Worm (Caenorhabditis elegans): ENCODE results near the gene F20G2.6.

The F20G2.6 gene

DNA sequence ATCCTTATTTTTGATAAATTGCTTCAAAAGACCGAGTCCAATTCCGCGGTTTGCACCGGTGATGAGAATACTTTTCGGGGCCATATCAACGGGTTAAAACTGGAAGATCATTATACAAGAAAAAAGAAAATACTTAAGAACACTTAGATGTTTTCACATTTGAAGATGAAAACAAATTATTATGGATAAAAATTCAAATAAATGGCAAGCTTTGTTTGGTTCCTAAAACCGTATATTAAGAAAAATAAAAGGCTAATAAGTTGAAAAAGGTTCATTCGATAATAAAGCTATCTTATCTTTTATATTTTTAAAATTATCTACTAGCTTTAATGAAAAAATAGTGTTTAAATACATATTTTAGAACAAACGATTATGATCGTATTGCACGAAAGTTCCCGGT is 9.4 kb upstream of the F20G2.6 start, which contains the start of gene F20G2.1:
Gene F20G2.1 (minus strand): TSS at position 101 of the 400 bp plus-strand sequence.
- TF ChIP-seq nhr-25 (tag; optimal IDR thresholded peaks at IDR 0.05) = no peak

DNA sequence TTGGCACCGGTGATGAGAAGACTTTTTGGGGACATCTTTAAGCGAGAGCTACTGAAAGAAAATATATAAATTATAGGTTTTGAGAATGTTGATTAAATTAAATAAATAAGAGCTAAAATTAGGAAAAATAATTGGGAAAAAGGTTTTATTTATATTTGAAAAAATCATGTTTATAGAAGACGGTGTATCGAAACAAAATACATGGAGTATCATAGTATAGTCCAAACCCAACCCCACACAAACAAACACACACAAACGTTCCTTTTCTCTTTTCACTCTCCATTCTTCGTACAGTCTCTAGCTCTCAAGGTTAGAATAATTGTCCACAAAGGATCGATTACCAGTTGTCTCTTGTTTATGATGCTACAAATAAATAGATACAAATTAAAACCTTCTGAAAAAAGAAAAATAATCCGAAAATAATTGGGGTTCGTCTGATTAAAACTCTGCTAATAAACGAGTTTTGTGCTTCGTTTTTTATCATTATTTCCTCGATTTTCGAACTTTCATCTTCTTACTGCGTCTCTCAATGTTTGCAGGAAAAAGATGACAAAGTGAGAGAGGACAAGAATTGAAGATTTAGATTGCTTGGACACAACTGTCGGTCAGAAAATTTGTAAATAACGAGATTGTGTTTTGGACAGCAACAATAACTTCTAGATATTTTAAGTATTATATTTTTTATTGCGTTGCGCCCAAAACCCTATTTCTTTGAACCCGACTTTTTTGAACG is 6.4 kb upstream of the F20G2.6 start, which contains the start of gene F20G2.2:
Gene F20G2.2 (minus strand): TSS at position 51 of the 733 bp plus-strand sequence.
- no peak for TF ChIP-seq ztf-1 (GFP tag; conservative IDR thresholded peaks at IDR 0.05)
- peak; percentile 32 for TF ChIP-seq fos-1 (tag; optimal IDR thresholded peaks at IDR 0.05)
- TF ChIP-seq ama-1 (optimal IDR thresholded peaks at IDR 0.05) = no peak
- TF ChIP-seq F13H6.1 (tag; optimal IDR thresholded peaks at IDR 0.05) = peak; percentile 12
- TF ChIP-seq ZK546.5 (tag; optimal IDR thresholded peaks at IDR 0.05) = no peak
- TF ChIP-seq ztf-11 (tag; optimal IDR thresholded peaks at IDR 0.05) = no peak
- no peak for TF ChIP-seq dmd-4 (tag; optimal IDR thresholded peaks at IDR 0.05)
- no peak for TF ChIP-seq sma-3 (GFP tag; optimal IDR thresholded peaks at IDR 0.05)
- TF ChIP-seq nhr-77 (tag; optimal IDR thresholded peaks at IDR 0.05) = no peak
- no peak for TF ChIP-seq Y55F3AM.14 (GFP tag; optimal IDR thresholded peaks at IDR 0.05)
- TF ChIP-seq lin-39 (tag; optimal IDR thresholded peaks at IDR 0.05) = no peak
- TF ChIP-seq nhr-6 (tag; optimal IDR thresholded peaks at IDR 0.05) = no peak
- peak; percentile 11 for TF ChIP-seq nhr-25 (tag; optimal IDR thresholded peaks at IDR 0.05)
- no peak for TF ChIP-seq lin-11 (tag; optimal IDR thresholded peaks at IDR 0.05)
- TF ChIP-seq mab-5 (tag; optimal IDR thresholded peaks at IDR 0.05) = no peak
- TF ChIP-seq mdl-1 (tag; optimal IDR thresholded peaks at IDR 0.05) = no peak
- TF ChIP-seq sem-4 (tag; optimal IDR thresholded peaks at IDR 0.05) = no peak
- no peak for TF ChIP-seq nhr-23 (tag; optimal IDR thresholded peaks at IDR 0.05)
- no peak for TF ChIP-seq blmp-1 (tag; optimal IDR thresholded peaks at IDR 0.05; ENCODE audit: insufficient read depth)
- no peak for TF ChIP-seq mbf-1 (tag; optimal IDR thresholded peaks at IDR 0.05)
- no peak for TF ChIP-seq nhr-12 (tag; optimal IDR thresholded peaks at IDR 0.05)
- peak; percentile 13 for TF ChIP-seq sma-9 (GFP tag; optimal IDR thresholded peaks at IDR 0.05)
- no peak for TF ChIP-seq sma-9 (tag; optimal IDR thresholded peaks at IDR 0.05)
- TF ChIP-seq nhr-237 (tag; optimal IDR thresholded peaks at IDR 0.05) = no peak
- no peak for TF ChIP-seq peb-1 (tag; optimal IDR thresholded peaks at IDR 0.05)
- TF ChIP-seq egl-27 (tag; optimal IDR thresholded peaks at IDR 0.05) = no peak
- peak; percentile 54 for TF ChIP-seq skn-1 (tag; optimal IDR thresholded peaks at IDR 0.05)
- no peak for TF ChIP-seq zag-1 (tag; optimal IDR thresholded peaks at IDR 0.05)
- no peak for TF ChIP-seq elt-3 (tag; optimal IDR thresholded peaks at IDR 0.05)
- no peak for TF ChIP-seq alr-1 (tag; optimal IDR thresholded peaks at IDR 0.05)
- TF ChIP-seq unc-39 (tag; optimal IDR thresholded peaks at IDR 0.05) = no peak
- TF ChIP-seq ztf-4 (tag; optimal IDR thresholded peaks at IDR 0.05) = no peak
- TF ChIP-seq C34F6.9 (tag; optimal IDR thresholded peaks at IDR 0.05) = peak; percentile 30
- TF ChIP-seq lsy-2 (tag; optimal IDR thresholded peaks at IDR 0.05) = no peak

DNA sequence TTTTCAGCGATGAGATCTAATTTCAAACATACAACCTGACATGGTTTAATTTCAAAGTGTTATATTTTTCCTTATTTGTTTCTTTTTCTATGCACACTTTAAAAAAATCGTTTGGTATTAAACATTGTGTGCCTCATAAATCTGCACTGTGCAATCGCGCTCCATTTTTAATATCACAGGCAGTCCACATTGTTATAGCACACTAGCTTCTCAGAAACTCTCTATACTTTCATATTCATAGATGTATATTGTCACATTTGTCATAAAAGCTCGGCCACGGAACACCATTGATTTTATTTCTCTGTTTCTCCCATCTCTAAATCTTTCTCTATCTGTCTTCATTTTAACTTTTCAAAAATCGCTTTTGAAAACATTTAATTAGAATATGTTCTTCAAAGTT is 5.5 kb upstream of the F20G2.6 start:
- no peak for TF ChIP-seq zag-1 (tag; optimal IDR thresholded peaks at IDR 0.05)
- TF ChIP-seq ceh-82 (tag; optimal IDR thresholded peaks at IDR 0.05) = no peak
- TF ChIP-seq nhr-237 (tag; optimal IDR thresholded peaks at IDR 0.05) = no peak
- no peak for TF ChIP-seq mdl-1 (tag; optimal IDR thresholded peaks at IDR 0.05)
- TF ChIP-seq ceh-16 (tag; optimal IDR thresholded peaks at IDR 0.05) = no peak
- no peak for TF ChIP-seq blmp-1 (tag; optimal IDR thresholded peaks at IDR 0.05; ENCODE audit: insufficient read depth)
- no peak for TF ChIP-seq lin-11 (tag; optimal IDR thresholded peaks at IDR 0.05)
- TF ChIP-seq nhr-25 (tag; optimal IDR thresholded peaks at IDR 0.05) = no peak
- peak in 1 of 2 experiments; percentile 60 for TF ChIP-seq lsy-2 (tag; optimal IDR thresholded peaks at IDR 0.05)
- TF ChIP-seq nhr-77 (tag; optimal IDR thresholded peaks at IDR 0.05) = no peak
- TF ChIP-seq C34F6.9 (tag; optimal IDR thresholded peaks at IDR 0.05) = peak; percentile 76
- TF ChIP-seq peb-1 (tag; optimal IDR thresholded peaks at IDR 0.05) = no peak
- no peak for TF ChIP-seq unc-39 (tag; optimal IDR thresholded peaks at IDR 0.05)
- no peak for TF ChIP-seq F13H6.1 (tag; optimal IDR thresholded peaks at IDR 0.05)
- peak; percentile 39 for TF ChIP-seq fos-1 (tag; optimal IDR thresholded peaks at IDR 0.05)
- no peak for TF ChIP-seq Y55F3AM.14 (GFP tag; optimal IDR thresholded peaks at IDR 0.05)
- TF ChIP-seq unc-62 (GFP tag; optimal IDR thresholded peaks at IDR 0.05) = no peak
- no peak for TF ChIP-seq nhr-6 (tag; optimal IDR thresholded peaks at IDR 0.05)
- TF ChIP-seq sem-4 (tag; optimal IDR thresholded peaks at IDR 0.05) = no peak
- TF ChIP-seq ztf-4 (tag; optimal IDR thresholded peaks at IDR 0.05) = no peak
- no peak for TF ChIP-seq mab-5 (tag; optimal IDR thresholded peaks at IDR 0.05)
- no peak for TF ChIP-seq nhr-23 (tag; optimal IDR thresholded peaks at IDR 0.05)
- TF ChIP-seq sma-9 (GFP tag; optimal IDR thresholded peaks at IDR 0.05) = peak; percentile 4
- TF ChIP-seq sma-9 (tag; optimal IDR thresholded peaks at IDR 0.05) = no peak
- TF ChIP-seq R02D3.7 (tag; optimal IDR thresholded peaks at IDR 0.05) = no peak
- TF ChIP-seq alr-1 (tag; optimal IDR thresholded peaks at IDR 0.05) = no peak
- TF ChIP-seq sma-3 (GFP tag; optimal IDR thresholded peaks at IDR 0.05) = no peak
- TF ChIP-seq lin-39 (tag; optimal IDR thresholded peaks at IDR 0.05) = no peak
- TF ChIP-seq elt-3 (tag; optimal IDR thresholded peaks at IDR 0.05) = no peak
- no peak for TF ChIP-seq ztf-1 (GFP tag; conservative IDR thresholded peaks at IDR 0.05)
- TF ChIP-seq mbf-1 (tag; optimal IDR thresholded peaks at IDR 0.05) = no peak
- no peak for TF ChIP-seq dmd-4 (tag; optimal IDR thresholded peaks at IDR 0.05)
- TF ChIP-seq nhr-129 (tag; optimal IDR thresholded peaks at IDR 0.05) = no peak
- TF ChIP-seq nhr-11 (tag; optimal IDR thresholded peaks at IDR 0.05) = no peak
- TF ChIP-seq snpc-4 (tag; optimal IDR thresholded peaks at IDR 0.05) = peak; percentile 1
- peak; percentile 25 for TF ChIP-seq lin-13 (GFP tag; optimal IDR thresholded peaks at IDR 0.05)
- no peak for TF ChIP-seq nhr-10 (tag; optimal IDR thresholded peaks at IDR 0.05)
- TF ChIP-seq skn-1 (tag; optimal IDR thresholded peaks at IDR 0.05) = peak; percentile 37
- TF ChIP-seq crh-2 (tag; optimal IDR thresholded peaks at IDR 0.05) = peak; percentile 3
- TF ChIP-seq ztf-11 (tag; optimal IDR thresholded peaks at IDR 0.05) = no peak
- TF ChIP-seq ama-1 (optimal IDR thresholded peaks at IDR 0.05) = no peak
